ENCODE assay signal across 4 worm cellular contexts in genomic region chrIV:4727935-4728334, ce11.
TF ChIP-seq lines count a peak whose summit lies in the region.
"Not testable (repeated sequence)": the region's sequence is repeated elsewhere in the genome, so short reads cannot be mapped to it uniquely, and the experiment has no call there.

No protein-coding gene starts in this region.

TF ChIP-seq in whole organism, L2 larva, 48 proteins besides CTCF, POLR2A, EP300 and RAD21:
- TF ChIP-seq ceh-82 (tag; optimal IDR thresholded peaks at IDR 0.05; lab: Kevin White, UChicago): peak; percentile 4
- TF ChIP-seq lsy-2 (tag; optimal IDR thresholded peaks at IDR 0.05; lab: Kevin White, UChicago): peak; percentile 97 to 98
- peak; percentile 80 for TF ChIP-seq ZK546.5 (tag; optimal IDR thresholded peaks at IDR 0.05; lab: Kevin White, UChicago)
- TF ChIP-seq gmeb-1 (tag; optimal IDR thresholded peaks at IDR 0.05; lab: Kevin White, UChicago): peak; percentile 65
- TF ChIP-seq mab-5 (tag; optimal IDR thresholded peaks at IDR 0.05; lab: Kevin White, UChicago): peak; percentile 68
- peak; percentile 67 for TF ChIP-seq crh-2 (tag; optimal IDR thresholded peaks at IDR 0.05; lab: Kevin White, UChicago)
- peak; percentile 90 for TF ChIP-seq F13H6.1 (tag; optimal IDR thresholded peaks at IDR 0.05; lab: Kevin White, UChicago)
- TF ChIP-seq C34F6.9 (tag; optimal IDR thresholded peaks at IDR 0.05; lab: Kevin White, UChicago): peak; percentile 62
- peak; percentile 58 for TF ChIP-seq unc-55 (GFP tag; optimal IDR thresholded peaks at IDR 0.05; lab: Kevin White, UChicago)
- TF ChIP-seq R02D3.7 (tag; optimal IDR thresholded peaks at IDR 0.05; lab: Kevin White, UChicago): peak; percentile 34
- peak; percentile 53 for TF ChIP-seq sma-9 (GFP tag; optimal IDR thresholded peaks at IDR 0.05; lab: Kevin White, UChicago)
- TF ChIP-seq sma-9 (tag; optimal IDR thresholded peaks at IDR 0.05; lab: Kevin White, UChicago): not testable (repeated sequence)
- TF ChIP-seq ztf-4 (tag; optimal IDR thresholded peaks at IDR 0.05; lab: Kevin White, UChicago): peak; percentile 5
- TF ChIP-seq lin-13 (GFP tag; optimal IDR thresholded peaks at IDR 0.05; lab: Kevin White, UChicago): peak; percentile 72
- peak; percentile 74 for TF ChIP-seq nhr-21 (tag; optimal IDR thresholded peaks at IDR 0.05; lab: Kevin White, UChicago)
- peak; percentile 46 for TF ChIP-seq sem-4 (tag; optimal IDR thresholded peaks at IDR 0.05; lab: Kevin White, UChicago)
- TF ChIP-seq Y55F3AM.14 (GFP tag; optimal IDR thresholded peaks at IDR 0.05; lab: Kevin White, UChicago): peak; percentile 91
- TF ChIP-seq nhr-6 (tag; optimal IDR thresholded peaks at IDR 0.05; lab: Kevin White, UChicago): peak; percentile 11
- TF ChIP-seq nhr-129 (tag; optimal IDR thresholded peaks at IDR 0.05; lab: Kevin White, UChicago): peak; percentile 13
- TF ChIP-seq nhr-25 (tag; optimal IDR thresholded peaks at IDR 0.05; lab: Kevin White, UChicago): peak; percentile 83
- peak; percentile 95 for TF ChIP-seq sma-3 (GFP tag; optimal IDR thresholded peaks at IDR 0.05; lab: Kevin White, UChicago)
- peak; percentile 33 for TF ChIP-seq fos-1 (tag; optimal IDR thresholded peaks at IDR 0.05; lab: Kevin White, UChicago)

TF ChIP-seq in whole organism, L4 larva, 104 proteins besides CTCF, POLR2A, EP300 and RAD21 (continues in another document):
- peak; percentile 86 for TF ChIP-seq unc-130 (GFP tag; optimal IDR thresholded peaks at IDR 0.05; lab: Kevin White, UChicago)
- peak; percentile 34 for TF ChIP-seq ceh-32 (tag; optimal IDR thresholded peaks at IDR 0.05; lab: Kevin White, UChicago; ENCODE audit: poor library complexity)
- peak; percentile 99 for TF ChIP-seq ctbp-1 (GFP tag; IDR thresholded peaks at IDR 0.05; lab: Robert Waterston, UW)
- peak; percentile 100 for TF ChIP-seq ceh-20 (GFP tag; IDR thresholded peaks at IDR 0.05; lab: Robert Waterston, UW)
- peak; percentile 96 for TF ChIP-seq arid-1 (GFP tag; conservative IDR thresholded peaks at IDR 0.05; lab: Robert Waterston, UW)
- peak; percentile 0 for TF ChIP-seq F49E8.2 (tag; optimal IDR thresholded peaks at IDR 0.05; lab: Kevin White, UChicago; ENCODE audit: borderline replicate concordance)
- peak; percentile 100 for TF ChIP-seq ZK337.2 (GFP tag; IDR thresholded peaks at IDR 0.05; lab: Robert Waterston, UW)
- TF ChIP-seq zip-11 (GFP tag; IDR thresholded peaks at IDR 0.05; lab: Robert Waterston, UW): peak; percentile 72; the same call in 1 of the 2 replicates
- peak; percentile 99 for TF ChIP-seq daf-8 (GFP tag; IDR thresholded peaks at IDR 0.05; lab: Robert Waterston, UW)
- peak; percentile 75 for TF ChIP-seq mxl-3 (GFP tag; optimal IDR thresholded peaks at IDR 0.05; lab: Kevin White, UChicago)
- TF ChIP-seq nhr-41 (GFP tag; IDR thresholded peaks at IDR 0.05; lab: Robert Waterston, UW): peak; percentile 95
- peak; percentile 1 for TF ChIP-seq sdz-12 (GFP tag; optimal IDR thresholded peaks at IDR 0.05; lab: Kevin White, UChicago)
- peak; percentile 99 for TF ChIP-seq egl-43 (GFP tag; IDR thresholded peaks at IDR 0.05; lab: Robert Waterston, UW)
- peak; percentile 99 for TF ChIP-seq T26A8.4 (GFP tag; IDR thresholded peaks at IDR 0.05; lab: Robert Waterston, UW)
- peak; percentile 72 for TF ChIP-seq nhr-11 (tag; optimal IDR thresholded peaks at IDR 0.05; lab: Kevin White, UChicago)
- TF ChIP-seq lin-38 (GFP tag; IDR thresholded peaks at IDR 0.05; lab: Robert Waterston, UW): peak; percentile 100
- peak; percentile 31 for TF ChIP-seq Y5F2A.4 (GFP tag; optimal IDR thresholded peaks at IDR 0.05; lab: Kevin White, UChicago)
- peak; percentile 84 for TF ChIP-seq nhr-48 (tag; optimal IDR thresholded peaks at IDR 0.05; lab: Kevin White, UChicago)
- peak; percentile 70 for TF ChIP-seq duxl-1 (tag; optimal IDR thresholded peaks at IDR 0.05; lab: Kevin White, UChicago; ENCODE audit: poor library complexity)
- peak in 1 of 2 experiments; percentile 84 for TF ChIP-seq unc-62 (GFP tag; optimal IDR thresholded peaks at IDR 0.05 in 1 of 2; lab: Kevin White, UChicago)
- TF ChIP-seq unc-62 (tag; optimal IDR thresholded peaks at IDR 0.05; lab: Kevin White, UChicago): not testable (repeated sequence)
- 0 out of 2 replicates have a peak, but pooled peaks have one; percentile 33 for TF ChIP-seq F26F4.8 (GFP tag; conservative IDR thresholded peaks at IDR 0.05; lab: Robert Waterston, UW)

TF ChIP-seq in whole organism, late embryonic, 69 proteins besides CTCF, POLR2A, EP300 and RAD21:
- TF ChIP-seq ceh-45 (GFP tag; IDR thresholded peaks at IDR 0.05; lab: Robert Waterston, UW): 0 out of 2 replicates have a peak, but pooled peaks have one; percentile 56
- peak; percentile 79 for TF ChIP-seq ceh-31 (tag; optimal IDR thresholded peaks at IDR 0.05; lab: Kevin White, UChicago)
- TF ChIP-seq ref-2 (tag; optimal IDR thresholded peaks at IDR 0.05; lab: Kevin White, UChicago): peak; percentile 83
- peak; percentile 28 for TF ChIP-seq F13H6.1 (tag; optimal IDR thresholded peaks at IDR 0.05; lab: Kevin White, UChicago)
- peak; percentile 87 for TF ChIP-seq ceh-14 (tag; optimal IDR thresholded peaks at IDR 0.05; lab: Kevin White, UChicago)
- 0 out of 2 replicates have a peak, but pooled peaks have one; percentile 36 for TF ChIP-seq unc-3 (GFP tag; conservative IDR thresholded peaks at IDR 0.05; lab: Robert Waterston, UW)
- peak; percentile 13 for TF ChIP-seq unc-3 (tag; optimal IDR thresholded peaks at IDR 0.05; lab: Kevin White, UChicago)
- peak; percentile 64 for TF ChIP-seq ceh-18 (tag; optimal IDR thresholded peaks at IDR 0.05; lab: Kevin White, UChicago)
- peak; percentile 47 for TF ChIP-seq ceh-2 (tag; optimal IDR thresholded peaks at IDR 0.05; lab: Kevin White, UChicago)
- TF ChIP-seq elt-2 (tag; optimal IDR thresholded peaks at IDR 0.05; lab: Kevin White, UChicago): peak; percentile 37
- peak; percentile 24 for TF ChIP-seq madf-2 (tag; optimal IDR thresholded peaks at IDR 0.05; lab: Kevin White, UChicago)
- TF ChIP-seq ets-4 (tag; optimal IDR thresholded peaks at IDR 0.05; lab: Kevin White, UChicago): peak; percentile 21
- peak; percentile 55 for TF ChIP-seq C08G9.2 (tag; optimal IDR thresholded peaks at IDR 0.05; lab: Kevin White, UChicago)
- peak; percentile 65 for TF ChIP-seq tbx-2 (tag; optimal IDR thresholded peaks at IDR 0.05; lab: Kevin White, UChicago)
- TF ChIP-seq sox-2 (GFP tag; IDR thresholded peaks at IDR 0.05; lab: Robert Waterston, UW): peak; percentile 13; the same call in 1 of the 2 replicates
- peak; percentile 46 for TF ChIP-seq unc-86 (tag; optimal IDR thresholded peaks at IDR 0.05; lab: Kevin White, UChicago)
- TF ChIP-seq unc-42 (tag; optimal IDR thresholded peaks at IDR 0.05; lab: Kevin White, UChicago): peak; percentile 58
- peak; percentile 60 for TF ChIP-seq nfya-1 (tag; optimal IDR thresholded peaks at IDR 0.05; lab: Kevin White, UChicago)
- TF ChIP-seq ceh-34 (tag; optimal IDR thresholded peaks at IDR 0.05; lab: Kevin White, UChicago): peak; percentile 85

TF ChIP-seq in whole organism, mixed stage, embryonic, 35 proteins besides CTCF, POLR2A, EP300 and RAD21:
- peak; percentile 51 for TF ChIP-seq nhr-237 (tag; optimal IDR thresholded peaks at IDR 0.05; lab: Kevin White, UChicago)
- peak; percentile 94 for TF ChIP-seq lsy-2 (tag; optimal IDR thresholded peaks at IDR 0.05; lab: Kevin White, UChicago)
- peak; percentile 36 for TF ChIP-seq ces-1 (GFP tag; optimal IDR thresholded peaks at IDR 0.05; lab: Kevin White, UChicago)
- TF ChIP-seq cnd-1 (tag; optimal IDR thresholded peaks at IDR 0.05; lab: Kevin White, UChicago): peak; percentile 10
- TF ChIP-seq sptf-1 (tag; optimal IDR thresholded peaks at IDR 0.05; lab: Kevin White, UChicago): peak; percentile 67
- peak; percentile 53 for TF ChIP-seq drap-1 (GFP tag; optimal IDR thresholded peaks at IDR 0.05; lab: Kevin White, UChicago)
- peak; percentile 16 for TF ChIP-seq ham-2 (GFP tag; optimal IDR thresholded peaks at IDR 0.05; lab: Kevin White, UChicago)
